Worm (Caenorhabditis elegans): ENCODE measurements around the gene F36H5.10.

- TF ChIP-seq R02D3.7 (tag; optimal IDR thresholded peaks at IDR 0.05) (no peak), unc-62 (GFP tag; optimal IDR thresholded peaks at IDR 0.05) (no peak), nhr-237 (tag; optimal IDR thresholded peaks at IDR 0.05) (no peak), ztf-1 (GFP tag; conservative IDR thresholded peaks at IDR 0.05) (no peak), nhr-12 (tag; optimal IDR thresholded peaks at IDR 0.05) (no peak), nhr-77 (tag; optimal IDR thresholded peaks at IDR 0.05) (no peak), ZK546.5 (tag; optimal IDR thresholded peaks at IDR 0.05) (no peak), fos-1 (tag; optimal IDR thresholded peaks at IDR 0.05) (no peak)
Observed at ce11 chrII:1724314-1724713, 32.8 kb upstream of the F36H5.10 start, which contains the start of gene fbxb-11.
